Fruit fly (Drosophila melanogaster) whole organism, embryonic: ENCODE data around the gene CG34296.

ENCODE experiments used
- Antp ChIP-seq: fragments of 200-800 bp; sonication (Bioruptor generic); optimal IDR thresholded peaks from 3 replicates; lab custom pipeline; 2016; ENCODE audit warnings: missing biosample characterization, missing genetic modification characterization
- Atf6 ChIP-seq: fragments of 200-800 bp; sonication (Bioruptor generic); IDR thresholded peaks from 2 replicates; pipeline ENCODE4 v1.3.6; 2022; ENCODE audit warnings: missing biosample characterization, missing genetic modification characterization
- B-H2 ChIP-seq: fragments of 200-800 bp; sonication (Bioruptor generic); optimal IDR thresholded peaks from 2 replicates; lab custom pipeline; 2018; ENCODE audit warnings: missing biosample characterization, mild to moderate bottlenecking, missing genetic modification characterization
- CG10979 ChIP-seq: fragments of 200-800 bp; sonication (Bioruptor generic); optimal IDR thresholded peaks from 2 replicates; lab custom pipeline; 2018; ENCODE audit warnings: missing biosample characterization, mild to moderate bottlenecking, missing genetic modification characterization, moderate library complexity
- CG11504 ChIP-seq: fragments of 200-800 bp; sonication (Bioruptor generic); optimal IDR thresholded peaks from 3 replicates; lab custom pipeline; 2019; ENCODE audit warnings: missing biosample characterization, mild to moderate bottlenecking, missing genetic modification characterization, moderate library complexity
- CG13123 ChIP-seq: fragments of 200-800 bp; sonication (Bioruptor generic); optimal IDR thresholded peaks from 2 replicates; lab custom pipeline; 2016; ENCODE audit warnings: missing biosample characterization, missing genetic modification characterization
- CG13287 ChIP-seq: fragments of 200-800 bp; sonication (Bioruptor generic); IDR thresholded peaks from 2 replicates; pipeline ENCODE4 v1.3.6; 2022; ENCODE audit warnings: missing biosample characterization, missing genetic modification characterization; ENCODE audit not compliant: partially characterized antibody
- CG14710 ChIP-seq: fragments of 200-800 bp; sonication (Bioruptor generic); optimal IDR thresholded peaks from 3 replicates; lab custom pipeline; 2019; ENCODE audit warnings: missing biosample characterization, mild to moderate bottlenecking, missing genetic modification characterization, moderate library complexity
- CG1603 ChIP-seq: fragments of 200-800 bp; sonication (Bioruptor generic); optimal IDR thresholded peaks from 2 replicates; lab custom pipeline; 2019; ENCODE audit warnings: missing biosample characterization, mild to moderate bottlenecking, missing genetic modification characterization, moderate library complexity
- CG1792 ChIP-seq: fragments of 200-800 bp; sonication (Bioruptor generic); optimal IDR thresholded peaks from 2 replicates; lab custom pipeline; 2016; ENCODE audit warnings: missing biosample characterization, missing genetic modification characterization
- CG18262 ChIP-seq: fragments of 200-800 bp; optimal IDR thresholded peaks from 3 replicates; lab custom pipeline; 2019; ENCODE audit warnings: missing biosample characterization, mild to moderate bottlenecking, missing genetic modification characterization, moderate library complexity
- CG2712 ChIP-seq: fragments of 200-800 bp; optimal IDR thresholded peaks from 3 replicates; lab custom pipeline; 2019; ENCODE audit warnings: missing biosample characterization, mild to moderate bottlenecking, missing genetic modification characterization, moderate library complexity
- CG30020 ChIP-seq: fragments of 200-800 bp; optimal IDR thresholded peaks from 2 replicates; lab custom pipeline; 2019; ENCODE audit warnings: missing biosample characterization, mild to moderate bottlenecking, missing genetic modification characterization, moderate library complexity
- CG34422 ChIP-seq: fragments of 200-800 bp; sonication (Bioruptor generic); IDR thresholded peaks from 3 replicates; pipeline ENCODE4 v1.3.6; 2022; ENCODE audit warnings: missing biosample characterization, missing genetic modification characterization
- CG6791 ChIP-seq: fragments of 200-800 bp; sonication (Bioruptor generic); IDR thresholded peaks from 3 replicates; pipeline ENCODE4 v1.3.6; 2022; ENCODE audit warnings: missing biosample characterization, missing genetic modification characterization; ENCODE audit not compliant: partially characterized antibody
- CG7271 ChIP-seq: fragments of 200-800 bp; sonication (Bioruptor generic); optimal IDR thresholded peaks from 2 replicates; lab custom pipeline; 2018; ENCODE audit warnings: missing biosample characterization, mild to moderate bottlenecking, missing genetic modification characterization, moderate library complexity
- CG9215 ChIP-seq: fragments of 200-800 bp; sonication (Bioruptor generic); IDR thresholded peaks from 2 replicates; pipeline ENCODE4 v1.3.6; 2022; ENCODE audit warnings: missing biosample characterization, missing genetic modification characterization
- Deaf1 ChIP-seq: fragments of 200-800 bp; optimal IDR thresholded peaks from 3 replicates; lab custom pipeline; 2019; ENCODE audit warnings: missing biosample characterization, mild to moderate bottlenecking, missing genetic modification characterization, moderate library complexity
- Ets65A ChIP-seq: fragments of 200-800 bp; sonication (Bioruptor generic); peaks from one replicate; lab custom pipeline; 2016; ENCODE audit warnings: missing biosample characterization, missing genetic modification characterization
- Jarid2 ChIP-seq: fragments of 200-800 bp; sonication (Bioruptor generic); optimal IDR thresholded peaks from 3 replicates; lab custom pipeline; 2017; ENCODE audit warnings: mild to moderate bottlenecking, missing biosample characterization, missing genetic modification reagents, missing genetic modification characterization
- MTF-1 ChIP-seq: fragments of 200-800 bp; sonication (Bioruptor generic); optimal IDR thresholded peaks from 2 replicates; lab custom pipeline; 2018; ENCODE audit warnings: missing biosample characterization, mild to moderate bottlenecking, missing genetic modification characterization, borderline replicate concordance
- Nf-YA ChIP-seq: fragments of 200-800 bp; sonication (Bioruptor generic); IDR thresholded peaks from 2 replicates; pipeline ENCODE4 v1.3.6; 2022; ENCODE audit warnings: missing biosample characterization, missing genetic modification characterization
- Nf-YB ChIP-seq: fragments of 200-800 bp; sonication (Bioruptor generic); optimal IDR thresholded peaks from 3 replicates; lab custom pipeline; 2019; ENCODE audit warnings: missing biosample characterization, mild to moderate bottlenecking, missing genetic modification characterization, moderate library complexity
- Nf-YC ChIP-seq: fragments of 200-800 bp; optimal IDR thresholded peaks from 3 replicates; lab custom pipeline; 2019; ENCODE audit warnings: missing biosample characterization, mild to moderate bottlenecking, missing genetic modification characterization, moderate library complexity
- Pdp1 ChIP-seq, 2 experiments: fragments of 200-800 bp; sonication (Bioruptor generic); optimal IDR thresholded peaks; 3 replicates each; lab custom pipeline; 2016; ENCODE audit warnings: missing biosample characterization in 2 of 2, missing genetic modification characterization in 2 of 2, mild to moderate bottlenecking in 1 of 2, moderate library complexity in 1 of 2
- Sox100B ChIP-seq: fragments of 200-800 bp; sonication (Bioruptor generic); optimal IDR thresholded peaks from 3 replicates; lab custom pipeline; 2018; ENCODE audit warnings: missing biosample characterization, mild to moderate bottlenecking, missing genetic modification characterization
- Trl ChIP-seq, 3 experiments: fragments of >200 bp in 2 of 3; fragments of 200-800 bp in 1 of 3; sonication (Bioruptor generic) in 1 of 3; optimal IDR thresholded peaks; 2 replicates in 1 of 3; 3 replicates in 2 of 3; lab custom pipeline; 2016 to 2017; ENCODE audit warnings: missing biosample characterization in 1 of 3, missing genetic modification characterization in 1 of 3
- Xrp1 ChIP-seq: fragments of 200-800 bp; sonication (Bioruptor generic); IDR thresholded peaks from 2 replicates; pipeline ENCODE4 v1.3.6; 2022; ENCODE audit warnings: missing biosample characterization, missing genetic modification characterization
- YL-1 ChIP-seq: fragments of 200-800 bp; sonication (Bioruptor generic); optimal IDR thresholded peaks from 3 replicates; lab custom pipeline; 2017; ENCODE audit warnings: missing biosample characterization, mild to moderate bottlenecking, missing genetic modification characterization
- ara ChIP-seq: fragments of 200-800 bp; sonication (Bioruptor generic); IDR thresholded peaks from 2 replicates; pipeline ENCODE4 v1.3.6; 2022; ENCODE audit warnings: missing biosample characterization, missing genetic modification characterization
- bigmax ChIP-seq: fragments of 200-800 bp; sonication (Bioruptor generic); optimal IDR thresholded peaks from 2 replicates; lab custom pipeline; 2018; ENCODE audit warnings: missing biosample characterization, mild to moderate bottlenecking, missing genetic modification characterization
- br ChIP-seq: fragments of >200 bp; optimal IDR thresholded peaks from 2 replicates; lab custom pipeline; 2017
- dmrt99B ChIP-seq: fragments of 200-800 bp; sonication (Bioruptor generic); optimal IDR thresholded peaks from 2 replicates; lab custom pipeline; 2018; ENCODE audit warnings: missing biosample characterization, mild to moderate bottlenecking, missing genetic modification characterization, moderate library complexity
- gem ChIP-seq: fragments of 200-800 bp; sonication (Bioruptor generic); optimal IDR thresholded peaks from 2 replicates; lab custom pipeline; 2019; ENCODE audit warnings: missing biosample characterization, mild to moderate bottlenecking, missing genetic modification characterization, moderate library complexity
- grau ChIP-seq: fragments of 200-800 bp; optimal IDR thresholded peaks from 3 replicates; lab custom pipeline; 2019; ENCODE audit warnings: missing biosample characterization, mild to moderate bottlenecking, missing genetic modification characterization, moderate library complexity
- hth ChIP-seq: fragments of >200 bp; optimal IDR thresholded peaks from 2 replicates; lab custom pipeline; 2017; ENCODE audit warnings: inconsistent platforms
- kah ChIP-seq: fragments of 200-800 bp; sonication (Bioruptor generic); optimal IDR thresholded peaks from 2 replicates; lab custom pipeline; 2018; ENCODE audit warnings: missing biosample characterization, mild to moderate bottlenecking, missing genetic modification characterization
- kay ChIP-seq: fragments of 200-800 bp; sonication (Bioruptor generic); optimal IDR thresholded peaks from 2 replicates; lab custom pipeline; 2016; ENCODE audit warnings: missing biosample characterization, missing genetic modification characterization
- phol ChIP-seq: fragments of 200-800 bp; sonication (Bioruptor generic); optimal IDR thresholded peaks from 3 replicates; lab custom pipeline; 2018; ENCODE audit warnings: missing biosample characterization, mild to moderate bottlenecking, missing genetic modification characterization, moderate library complexity
- sens ChIP-seq: fragments of 200-800 bp; sonication (Bioruptor generic); peaks from one replicate; lab custom pipeline; 2016; ENCODE audit warnings: missing biosample characterization, missing genetic modification characterization
- sim ChIP-seq: fragments of 200-800 bp; sonication (Bioruptor generic); IDR thresholded peaks from 2 replicates; pipeline ENCODE4 v1.3.6; 2022; ENCODE audit warnings: missing biosample characterization, missing genetic modification characterization
- sisA ChIP-seq: fragments of 200-800 bp; sonication (Bioruptor generic); IDR thresholded peaks from 2 replicates; pipeline ENCODE4 v1.3.6; 2022; ENCODE audit warnings: missing biosample characterization, missing genetic modification characterization
- so ChIP-seq: fragments of 200-800 bp; sonication (Bioruptor generic); IDR thresholded peaks from 3 replicates; pipeline ENCODE4 v1.3.6; 2022; ENCODE audit warnings: missing biosample characterization, missing genetic modification characterization
- tio ChIP-seq: fragments of 200-800 bp; sonication (Bioruptor generic); optimal IDR thresholded peaks from 2 replicates; lab custom pipeline; 2017; ENCODE audit warnings: missing biosample characterization, missing genetic modification characterization, inconsistent platforms
- trh ChIP-seq: fragments of 200-800 bp; sonication (Bioruptor generic); optimal IDR thresholded peaks from 2 replicates; lab custom pipeline; 2016; ENCODE audit warnings: missing biosample characterization, missing genetic modification characterization
- tup ChIP-seq: fragments of 200-800 bp; sonication (Bioruptor generic); optimal IDR thresholded peaks from 2 replicates; lab custom pipeline; 2016; ENCODE audit warnings: missing biosample characterization, mild to moderate bottlenecking, missing genetic modification characterization, moderate library complexity

The CG34296 gene

DNA sequence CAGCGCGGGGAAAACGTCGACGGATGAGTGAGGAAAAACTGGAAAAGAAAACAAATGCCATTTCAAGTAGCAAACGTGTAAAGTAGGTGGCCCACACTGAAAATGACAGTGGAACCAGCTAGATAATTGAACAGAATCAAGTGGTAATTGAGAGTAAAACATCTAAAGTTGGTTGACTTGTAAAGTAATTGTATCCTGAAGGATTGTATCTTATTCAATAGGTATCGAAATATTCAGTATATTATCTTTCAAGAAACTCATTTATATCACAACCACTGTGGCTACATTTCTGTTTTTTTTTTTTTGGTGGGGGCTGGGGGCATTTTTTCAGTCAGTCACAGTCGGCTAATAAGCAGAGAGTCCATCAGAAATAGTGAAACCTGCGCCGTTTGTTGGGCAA, 23.1 kb upstream of the CG34296 start (continued):
- TF ChIP-seq CG6791 (GFP tag; lab: Robert Waterston, UW) (no peak), Trl (optimal IDR thresholded peaks at IDR 0.05; lab: Kevin White, UChicago) (no peak), Trl (GFP tag; optimal IDR thresholded peaks at IDR 0.05; lab: Kevin White, UChicago) (peak; percentile 51), CG9215 (GFP tag; lab: Robert Waterston, UW) (peak; percentile 46; the same call in 1 of the 2 replicates), YL-1 (GFP tag; lab: Kevin White, UChicago) (no peak), sim (peak; percentile 58; the same call in 1 of the 2 replicates)
- TF ChIP-seq, all 482 proteins: peak for 107

- peak; percentile 50 for TF ChIP-seq Nf-YC (tag; lab: Kevin White, UChicago)
- TF ChIP-seq Nf-YA, result no peak
- no peak for TF ChIP-seq so
- no peak for TF ChIP-seq dmrt99B (tag; lab: Kevin White, UChicago)
- TF ChIP-seq bigmax (GFP tag; lab: Kevin White, UChicago), result no peak
- no peak for TF ChIP-seq Trl (optimal IDR thresholded peaks at IDR 0.05; lab: Kevin White, UChicago)
- no peak for TF ChIP-seq Trl (GFP tag; optimal IDR thresholded peaks at IDR 0.05; lab: Kevin White, UChicago)
- TF ChIP-seq Nf-YB (GFP tag; lab: Kevin White, UChicago), result peak; percentile 75
- TF ChIP-seq Atf6, result no peak
- no peak for TF ChIP-seq kay (GFP tag; lab: Kevin White, UChicago)
Measured at dm6 chr3R:29701739-29702138, 20.6 kb upstream of the CG34296 start.

- TF ChIP-seq CG11504, result peak; percentile 0
- no peak for TF ChIP-seq CG6791 (GFP tag; lab: Robert Waterston, UW)
- peak; percentile 5 for TF ChIP-seq CG14710 (tag; lab: Kevin White, UChicago)
- TF ChIP-seq CG1603 (tag; lab: Kevin White, UChicago), result peak; percentile 28
- peak in 1 of 2 experiments; percentile 52 for TF ChIP-seq Pdp1 (GFP tag; optimal IDR thresholded peaks at IDR 0.05; lab: Kevin White, UChicago)
- TF ChIP-seq grau (tag; lab: Kevin White, UChicago), result no peak
- TF ChIP-seq CG2712 (tag; lab: Kevin White, UChicago), result peak; percentile 19
- TF ChIP-seq gem (tag; lab: Kevin White, UChicago), result peak; percentile 13
- peak; percentile 29 for TF ChIP-seq CG10979 (tag; lab: Kevin White, UChicago)
- TF ChIP-seq sens, result peak; percentile 41
- TF ChIP-seq phol (tag; lab: Kevin White, UChicago), result peak; percentile 4
- TF ChIP-seq Xrp1 (GFP tag; lab: Robert Waterston, UW), result peak; percentile 54; the same call in 1 of the 2 replicates
- no peak for TF ChIP-seq MTF-1 (GFP tag; lab: Kevin White, UChicago)
- TF ChIP-seq CG18262, result peak; percentile 13
Measured at dm6 chr3R:29704557-29704956, 17.8 kb upstream of the CG34296 start.

DNA sequence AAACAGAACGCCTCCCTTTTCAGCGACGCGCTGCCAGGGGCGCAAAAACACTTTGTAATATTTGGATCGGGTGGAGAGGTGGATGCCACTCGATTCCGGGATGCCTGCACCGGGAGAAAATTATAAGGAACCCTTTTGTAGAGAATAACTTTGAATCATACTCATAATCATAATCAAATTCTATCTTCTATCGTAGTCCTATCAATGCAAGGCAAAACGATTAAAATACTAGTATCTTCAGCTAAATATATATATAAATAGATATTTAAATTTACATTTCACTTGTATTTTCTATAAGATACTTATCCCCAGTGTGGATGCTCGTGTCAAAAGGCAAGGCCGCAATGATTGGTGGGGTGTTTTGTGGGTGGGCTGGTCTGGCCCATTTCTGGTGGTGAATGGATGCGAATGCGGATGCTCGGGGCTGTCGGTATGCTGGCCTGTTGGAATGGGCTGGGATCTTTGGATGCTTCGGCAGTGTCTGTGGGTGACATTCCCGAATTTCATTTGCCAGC, 16.5 kb upstream of the CG34296 start:
- TF ChIP-seq sisA (peak; percentile 37; the same call in 1 of the 2 replicates), Deaf1 (tag; lab: Kevin White, UChicago) (peak; percentile 22), CG1792 (GFP tag; lab: Kevin White, UChicago) (no peak), CG13123 (GFP tag; lab: Kevin White, UChicago) (no peak), CG7271 (tag; lab: Kevin White, UChicago) (no peak), kah (GFP tag; lab: Kevin White, UChicago) (no peak), Jarid2 (no peak), ara (GFP tag; lab: Robert Waterston, UW) (no peak), B-H2 (no peak), tup (GFP tag; lab: Kevin White, UChicago) (no peak), hth (no peak), CG34422 (GFP tag; lab: Robert Waterston, UW) (no peak), tio (GFP tag; lab: Kevin White, UChicago) (no peak), CG30020 (tag; lab: Kevin White, UChicago) (no peak), CG13287 (no peak), Ets65A (GFP tag; lab: Kevin White, UChicago) (peak; percentile 30), Sox100B (GFP tag; lab: Kevin White, UChicago) (no peak), br (lab: Kevin White, UChicago) (no peak), trh (no peak), Antp (GFP tag; lab: Kevin White, UChicago) (no peak)
